Fruit fly (Drosophila melanogaster): Measurements from ENCODE around the gene CG31715.

Gene CG31715

DNA sequence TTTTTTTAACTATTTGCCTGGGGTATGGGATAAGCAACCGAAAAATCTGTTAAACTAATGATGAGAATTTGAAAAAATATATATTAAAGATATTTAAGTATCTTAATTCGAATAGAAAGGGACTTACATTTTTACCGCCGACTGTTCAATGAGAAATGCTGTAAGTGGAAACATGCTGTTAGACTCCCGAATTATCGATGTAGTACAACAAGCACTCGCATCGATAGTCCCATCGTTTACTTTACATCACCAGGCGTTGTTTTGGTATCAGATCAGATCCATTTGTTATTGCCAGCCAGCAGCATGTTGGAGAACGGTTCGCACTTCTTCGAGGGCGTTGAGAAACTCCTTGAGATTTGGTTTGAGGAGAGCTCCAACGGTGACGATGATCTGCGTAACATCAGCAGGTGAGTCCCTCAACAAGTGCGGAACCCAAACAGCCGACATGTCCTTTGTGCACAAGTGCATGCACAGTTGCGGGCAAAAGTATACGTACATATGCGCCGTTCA is 2.1 kb upstream of the CG31715 start, which contains the start of gene SamDC (continued):
- TF ChIP-seq CG11456 (GFP tag; IDR thresholded peaks at IDR 0.05) = no peak
- peak; percentile 99 for TF ChIP-seq CG8388 (GFP tag; optimal IDR thresholded peaks at IDR 0.05)
- peak; percentile 59 for TF ChIP-seq CG15601 (tag; optimal IDR thresholded peaks at IDR 0.05)
- TF ChIP-seq Lhr (GFP tag; optimal IDR thresholded peaks at IDR 0.05) = peak; percentile 79
- peak; percentile 25 for TF ChIP-seq jumu (GFP tag; optimal IDR thresholded peaks at IDR 0.05)
- no peak for TF ChIP-seq yki (optimal IDR thresholded peaks at IDR 0.05)
- TF ChIP-seq CG12236 (GFP tag; optimal IDR thresholded peaks at IDR 0.05) = no peak
- TF ChIP-seq NK7.1 (GFP tag; optimal IDR thresholded peaks at IDR 0.05) = peak; percentile 27
- no peak for TF ChIP-seq aop (GFP tag; IDR thresholded peaks at IDR 0.05)
- peak; percentile 40 to 60 for TF ChIP-seq Hr51 (GFP tag; optimal IDR thresholded peaks at IDR 0.05)
- peak; percentile 67; the same call in 2 of the 3 replicates for TF ChIP-seq CG2199 (GFP tag; IDR thresholded peaks at IDR 0.05)
- TF ChIP-seq CG17568 (GFP tag; optimal IDR thresholded peaks at IDR 0.05) = no peak
- no peak for TF ChIP-seq CG15011 (GFP tag; optimal IDR thresholded peaks at IDR 0.05)
- TF ChIP-seq ro (GFP tag; IDR thresholded peaks at IDR 0.05) = no peak
- no peak for TF ChIP-seq CG8478 (optimal IDR thresholded peaks at IDR 0.05)
- TF ChIP-seq CG10366 (GFP tag; IDR thresholded peaks at IDR 0.05) = no peak; the same call in 1 of the 2 replicates
- no peak for TF ChIP-seq CG7372 (GFP tag; IDR thresholded peaks at IDR 0.05)
- TF ChIP-seq CG6813 (GFP tag; optimal IDR thresholded peaks at IDR 0.05) = peak; percentile 46
- peak; percentile 53 for TF ChIP-seq CG2712 (tag; optimal IDR thresholded peaks at IDR 0.05)
- TF ChIP-seq CG10543 (GFP tag; optimal IDR thresholded peaks at IDR 0.05) = no peak
- TF ChIP-seq CG1602 (GFP tag; optimal IDR thresholded peaks at IDR 0.05) = peak; percentile 39
- no peak for TF ChIP-seq dimm (GFP tag; IDR thresholded peaks at IDR 0.05)
- TF ChIP-seq CG4617 (GFP tag; optimal IDR thresholded peaks at IDR 0.05; ENCODE audit: borderline replicate concordance) = peak; percentile 42
- no peak for TF ChIP-seq CG7928 (GFP tag; optimal IDR thresholded peaks at IDR 0.05)
- no peak for TF ChIP-seq Bdp1 (GFP tag; optimal IDR thresholded peaks at IDR 0.05)
- no peak for TF ChIP-seq CG15073 (GFP tag; optimal IDR thresholded peaks at IDR 0.05)
- TF ChIP-seq Rx (GFP tag; IDR thresholded peaks at IDR 0.05) = no peak
- peak in 2 of 3 experiments; percentile 12 to 85 for TF ChIP-seq Stat92E (GFP tag; optimal IDR thresholded peaks at IDR 0.05)
- no peak for TF ChIP-seq CG4854 (GFP tag; optimal IDR thresholded peaks at IDR 0.05)
- TF ChIP-seq CG18599 (GFP tag; optimal IDR thresholded peaks at IDR 0.05) = no peak
- peak; percentile 65 for TF ChIP-seq dm (GFP tag; optimal IDR thresholded peaks at IDR 0.05)
- peak; percentile 34 for TF ChIP-seq Fer3 (tag; optimal IDR thresholded peaks at IDR 0.05)
- peak; percentile 24; the same call in 1 of the 3 replicates for TF ChIP-seq Aef1 (GFP tag; IDR thresholded peaks at IDR 0.05)
- TF ChIP-seq rib (GFP tag; IDR thresholded peaks at IDR 0.05) = no peak
- peak; percentile 84 for TF ChIP-seq sens (GFP tag)
- TF ChIP-seq Hand (GFP tag; optimal IDR thresholded peaks at IDR 0.05) = no peak
- peak; percentile 96 for TF ChIP-seq CG7357 (GFP tag; IDR thresholded peaks at IDR 0.05)
- TF ChIP-seq otp (GFP tag; IDR thresholded peaks at IDR 0.05) = no peak
- no peak for TF ChIP-seq zf30C (GFP tag; optimal IDR thresholded peaks at IDR 0.05)
- peak; percentile 47 for TF ChIP-seq mirr (GFP tag; optimal IDR thresholded peaks at IDR 0.05)
- TF ChIP-seq usp (GFP tag; optimal IDR thresholded peaks at IDR 0.05) = no peak
- TF ChIP-seq crp (GFP tag; optimal IDR thresholded peaks at IDR 0.05) = peak in 1 of 2 experiments; percentile 60
- TF ChIP-seq Bgb (GFP tag; IDR thresholded peaks at IDR 0.05; ENCODE audit: partially characterized antibody) = peak; percentile 93
- TF ChIP-seq CG1647 (GFP tag; optimal IDR thresholded peaks at IDR 0.05) = no peak
- no peak for TF ChIP-seq CG8089 (GFP tag; optimal IDR thresholded peaks at IDR 0.05)
- TF ChIP-seq CG10209 (GFP tag; optimal IDR thresholded peaks at IDR 0.05) = peak; percentile 36
- peak in 1 of 2 experiments; percentile 31 for TF ChIP-seq insv (GFP tag; optimal IDR thresholded peaks at IDR 0.05)
- TF ChIP-seq CG8924 (tag; optimal IDR thresholded peaks at IDR 0.05) = peak; percentile 63
- no peak for TF ChIP-seq sim (GFP tag; IDR thresholded peaks at IDR 0.05)
- no peak for TF ChIP-seq Nf-YC (tag; optimal IDR thresholded peaks at IDR 0.05)
- TF ChIP-seq CG4360 (GFP tag; IDR thresholded peaks at IDR 0.05) = 0 out of 2 replicates have a peak, but pooled peaks have one; percentile 31
